Worm (Caenorhabditis elegans) whole organism, midembryonic: ENCODE measurements around the gene bud-31.

Source experiments
- flt-1 ChIP-seq: fragments of 200-800 bp; sonication (Bioruptor generic); IDR thresholded peaks from 2 replicates; pipeline ENCODE4 v1.3.6; 2022; ENCODE audit warnings: missing genetic modification characterization, missing compliant biosample characterization
- klf-2 ChIP-seq: fragments of 200-800 bp; sonication (Bioruptor generic); conservative IDR thresholded peaks from 2 replicates; pipeline ENCODE4 v1.3.6; 2022; ENCODE audit warnings: missing genetic modification reagents, missing genetic modification characterization, missing compliant biosample characterization

DNA sequence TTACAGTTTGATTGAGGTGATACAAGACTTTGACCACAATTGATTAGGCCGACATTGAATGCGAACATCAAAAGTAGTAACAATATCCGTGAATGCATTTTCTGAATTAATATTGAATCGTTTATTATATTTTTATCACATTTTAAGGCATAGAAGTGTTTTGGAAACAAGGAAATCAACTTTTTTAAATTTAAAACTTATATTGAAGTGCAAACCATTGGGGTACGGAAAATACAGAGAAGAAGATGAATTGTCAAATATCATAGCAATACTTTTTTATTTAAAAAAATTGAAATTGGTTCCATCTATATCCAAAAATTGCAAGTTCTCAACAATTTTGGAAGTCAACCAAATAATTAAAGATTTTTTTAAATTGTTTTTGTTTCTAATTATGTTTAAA, 46.9 kb upstream of the bud-31 start, which contains the start of gene T05G5.1:
- TF ChIP-seq flt-1 (no peak), klf-2 (GFP tag; lab: Robert Waterston, UW) (no peak)
